Worm (Caenorhabditis elegans) whole organism, midembryonic: ENCODE data around the gene C50F7.6.

Experiments
- T22C8.4 ChIP-seq: fragments of 200-800 bp; sonication (Bioruptor generic); IDR thresholded peaks from 2 replicates; pipeline ENCODE4 v1.3.6; 2022; ENCODE audit warnings: missing genetic modification characterization, missing compliant biosample characterization
- flt-1 ChIP-seq: fragments of 200-800 bp; sonication (Bioruptor generic); IDR thresholded peaks from 2 replicates; pipeline ENCODE4 v1.3.6; 2022; ENCODE audit warnings: missing genetic modification characterization, missing compliant biosample characterization
- klf-2 ChIP-seq: fragments of 200-800 bp; sonication (Bioruptor generic); conservative IDR thresholded peaks from 2 replicates; pipeline ENCODE4 v1.3.6; 2022; ENCODE audit warnings: missing genetic modification reagents, missing genetic modification characterization, missing compliant biosample characterization
- med-1 ChIP-seq: sonication (generic microtip); optimal IDR thresholded peaks from 2 replicates; lab custom pipeline; 2017; ENCODE audit warnings: missing genetic modification characterization, mild to moderate bottlenecking, missing compliant biosample characterization, antibody characterized with exemption, missing genetic modification reagents; ENCODE audit not compliant: insufficient read depth
- ref-1 ChIP-seq: fragments of 200-800 bp; sonication (Bioruptor generic); conservative IDR thresholded peaks from 2 replicates; pipeline ENCODE4 v1.3.6; 2022; ENCODE audit warnings: missing genetic modification reagents, missing genetic modification characterization, missing compliant biosample characterization
- tab-1 ChIP-seq: fragments of 200-800 bp; sonication (Bioruptor generic); IDR thresholded peaks from 2 replicates; pipeline ENCODE4 v1.3.6; 2022; ENCODE audit warnings: missing genetic modification characterization, missing compliant biosample characterization
- ztf-23 ChIP-seq: fragments of 200-800 bp; sonication (Bioruptor generic); IDR thresholded peaks from 2 replicates; pipeline ENCODE4 v1.3.6; 2022; ENCODE audit warnings: missing genetic modification reagents, missing genetic modification characterization, missing compliant biosample characterization
- ztf-29 ChIP-seq: fragments of 200-800 bp; sonication (Bioruptor generic); IDR thresholded peaks from 2 replicates; pipeline ENCODE4 v1.3.6; 2022; ENCODE audit warnings: missing genetic modification reagents, missing genetic modification characterization, missing compliant biosample characterization

DNA sequence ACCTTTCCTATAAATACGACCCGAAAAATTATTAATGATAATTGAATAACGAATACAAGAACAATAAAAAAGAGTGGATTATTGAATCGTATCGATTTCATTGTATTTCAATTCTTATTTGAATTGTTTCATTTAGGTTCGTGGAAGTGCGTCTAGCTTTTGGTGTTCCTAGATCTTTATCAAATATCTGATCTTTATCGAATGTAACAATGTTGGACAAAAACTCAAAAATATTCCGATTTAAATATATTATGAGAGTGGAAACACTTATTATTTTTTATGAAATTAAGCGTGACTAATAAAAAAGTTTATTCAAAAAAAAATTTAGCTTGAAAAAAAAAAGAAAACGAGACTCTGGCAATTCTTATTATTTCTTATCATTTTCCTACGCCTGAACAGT is 9.0 kb upstream of the C50F7.6 start, which contains the start of the genes C50F7.9 and C50F7.3:
- TF ChIP-seq flt-1 (GFP tag; lab: Robert Waterston, UW), result no peak
- no peak for TF ChIP-seq T22C8.4
- no peak for TF ChIP-seq tab-1 (GFP tag; lab: Robert Waterston, UW)
- TF ChIP-seq med-1 (GFP tag; lab: Kevin White, UChicago), result no peak
- no peak for TF ChIP-seq ztf-23 (GFP tag; lab: Robert Waterston, UW)
- TF ChIP-seq ref-1 (GFP tag; lab: Robert Waterston, UW), result no peak
- no peak for TF ChIP-seq ztf-29 (GFP tag; lab: Robert Waterston, UW)
- no peak for TF ChIP-seq klf-2
